Worm (Caenorhabditis elegans) whole organism, L1 larva: ENCODE results near the gene npr-7.

Source experiments
- aly-2 ChIP-seq: fragments of 150-350 bp; optimal IDR thresholded peaks from 2 replicates; lab custom pipeline; 2014; ENCODE audit warnings: missing biosample characterization, missing genetic modification characterization
- ets-5 ChIP-seq: fragments of 200-800 bp; sonication (Bioruptor generic); IDR thresholded peaks from 2 replicates; pipeline ENCODE4 v1.3.6; 2022; ENCODE audit warnings: missing genetic modification characterization, missing compliant biosample characterization
- lin-39 ChIP-seq: fragments of 150-350 bp; optimal IDR thresholded peaks from 2 replicates; lab custom pipeline; 2014; ENCODE audit warnings: missing biosample characterization, missing genetic modification reagents, missing genetic modification characterization
- nhr-28 ChIP-seq: fragments of 150-350 bp; optimal IDR thresholded peaks from 2 replicates; lab custom pipeline; 2014; ENCODE audit warnings: missing biosample characterization, missing genetic modification characterization
- nhr-47 ChIP-seq: sonication (generic microtip); optimal IDR thresholded peaks from 2 replicates; lab custom pipeline; 2016; ENCODE audit warnings: mild to moderate bottlenecking, missing genetic modification characterization, moderate library complexity, missing compliant biosample characterization
- pag-3 ChIP-seq: sonication (generic microtip); optimal IDR thresholded peaks from 2 replicates; lab custom pipeline; 2017; ENCODE audit warnings: missing genetic modification characterization, mild to moderate bottlenecking, missing compliant biosample characterization, antibody characterized with exemption, borderline replicate concordance; ENCODE audit not compliant: insufficient read depth
- rnt-1 ChIP-seq: sonication (generic microtip); optimal IDR thresholded peaks from 2 replicates; lab custom pipeline; 2016; ENCODE audit warnings: mild to moderate bottlenecking, missing genetic modification characterization, moderate library complexity, missing compliant biosample characterization

ce11 chrX:9298846-9299245 lies 20.1 kb downstream of the npr-7 start, which contains the start of gene B0416.2:
- TF ChIP-seq nhr-47, result no peak
- no peak for TF ChIP-seq lin-39
- no peak for TF ChIP-seq pag-3
- TF ChIP-seq ets-5 (GFP tag; lab: Robert Waterston, UW), result no peak
- no peak for TF ChIP-seq rnt-1
- no peak for TF ChIP-seq aly-2
- no peak for TF ChIP-seq nhr-28 (tag; lab: Kevin White, UChicago)
